Fruit fly (Drosophila melanogaster) whole organism, embryonic: Measurements from ENCODE around the gene CG12516.

Experiments used
- Abd-B ChIP-seq: fragments of 200-800 bp; sonication (Bioruptor generic); optimal IDR thresholded peaks from 2 replicates; lab custom pipeline; 2018; ENCODE audit warnings: missing biosample characterization, mild to moderate bottlenecking, missing genetic modification characterization, moderate library complexity
- Asciz ChIP-seq: fragments of 200-800 bp; sonication (Bioruptor generic); optimal IDR thresholded peaks from 2 replicates; lab custom pipeline; 2017; ENCODE audit warnings: missing biosample characterization, mild to moderate bottlenecking, missing genetic modification characterization, missing genetic modification reagents
- CG10209 ChIP-seq: fragments of 200-800 bp; sonication (Bioruptor generic); optimal IDR thresholded peaks from 3 replicates; lab custom pipeline; 2017; ENCODE audit warnings: missing biosample characterization, mild to moderate bottlenecking, missing genetic modification characterization, missing genetic modification reagents
- CG10321 ChIP-seq: fragments of 200-800 bp; sonication (Bioruptor generic); IDR thresholded peaks from 2 replicates; pipeline ENCODE4 v1.3.6; 2022; ENCODE audit warnings: missing biosample characterization, missing genetic modification characterization
- CG12391 ChIP-seq: fragments of 200-800 bp; sonication (Bioruptor generic); optimal IDR thresholded peaks from 3 replicates; lab custom pipeline; 2018; ENCODE audit warnings: missing biosample characterization, mild to moderate bottlenecking, missing genetic modification characterization, moderate library complexity
- CG12744 ChIP-seq: fragments of 200-800 bp; sonication (Bioruptor generic); optimal IDR thresholded peaks from 2 replicates; lab custom pipeline; 2016; ENCODE audit warnings: missing biosample characterization, missing genetic modification characterization
- CG12942 ChIP-seq: fragments of 200-800 bp; sonication (Bioruptor generic); optimal IDR thresholded peaks from 3 replicates; lab custom pipeline; 2016; ENCODE audit warnings: missing biosample characterization, missing genetic modification characterization
- CG13775 ChIP-seq: fragments of 200-800 bp; sonication (Bioruptor generic); optimal IDR thresholded peaks from 3 replicates; lab custom pipeline; 2017; ENCODE audit warnings: missing biosample characterization, mild to moderate bottlenecking, missing genetic modification characterization
- CG15269 ChIP-seq: fragments of 200-800 bp; sonication (Bioruptor generic); optimal IDR thresholded peaks from 2 replicates; lab custom pipeline; 2018; ENCODE audit warnings: missing biosample characterization, mild to moderate bottlenecking, missing genetic modification characterization, moderate library complexity
- CG1529 ChIP-seq: fragments of 200-800 bp; sonication (Bioruptor generic); optimal IDR thresholded peaks from 3 replicates; lab custom pipeline; 2018; ENCODE audit warnings: missing biosample characterization, missing genetic modification characterization
- CG15479 ChIP-seq: fragments of 200-800 bp; sonication (Bioruptor generic); optimal IDR thresholded peaks from 3 replicates; lab custom pipeline; 2019; ENCODE audit warnings: missing biosample characterization, mild to moderate bottlenecking, missing genetic modification characterization, moderate library complexity
- CG16815 ChIP-seq: fragments of 200-800 bp; sonication (Bioruptor generic); optimal IDR thresholded peaks from 3 replicates; lab custom pipeline; 2017; ENCODE audit warnings: missing biosample characterization, mild to moderate bottlenecking, missing genetic modification characterization
- CG18262 ChIP-seq: fragments of 200-800 bp; optimal IDR thresholded peaks from 3 replicates; lab custom pipeline; 2019; ENCODE audit warnings: missing biosample characterization, mild to moderate bottlenecking, missing genetic modification characterization, moderate library complexity
- CG18476 ChIP-seq: fragments of 200-800 bp; sonication (Bioruptor generic); optimal IDR thresholded peaks from 2 replicates; lab custom pipeline; 2016; ENCODE audit warnings: missing biosample characterization, mild to moderate bottlenecking, missing genetic modification characterization
- CG18599 ChIP-seq: fragments of 200-800 bp; sonication (Bioruptor generic); optimal IDR thresholded peaks from 3 replicates; lab custom pipeline; 2017; ENCODE audit warnings: missing biosample characterization, missing genetic modification characterization, mild to moderate bottlenecking, moderate library complexity, missing genetic modification reagents
- CG18764 ChIP-seq: fragments of 200-800 bp; sonication (Bioruptor generic); optimal IDR thresholded peaks from 3 replicates; lab custom pipeline; 2016; ENCODE audit warnings: missing biosample characterization, missing genetic modification characterization
- CG3281 ChIP-seq: fragments of 200-800 bp; sonication (Bioruptor generic); optimal IDR thresholded peaks from 3 replicates; lab custom pipeline; 2017; ENCODE audit warnings: missing biosample characterization, mild to moderate bottlenecking, missing genetic modification characterization
- CG4854 ChIP-seq: fragments of 200-800 bp; sonication (Bioruptor generic); optimal IDR thresholded peaks from 2 replicates; lab custom pipeline; 2016; ENCODE audit warnings: missing biosample characterization, missing genetic modification characterization, inconsistent platforms
- CG5245 ChIP-seq: fragments of 200-800 bp; sonication (Bioruptor generic); optimal IDR thresholded peaks from 3 replicates; lab custom pipeline; 2016; ENCODE audit warnings: missing biosample characterization, missing genetic modification characterization
- CG6813 ChIP-seq: fragments of 200-800 bp; sonication (Bioruptor generic); optimal IDR thresholded peaks from 2 replicates; lab custom pipeline; 2017; ENCODE audit warnings: missing biosample characterization, missing genetic modification characterization, mild to moderate bottlenecking, moderate library complexity, missing genetic modification reagents
- CG7839 ChIP-seq: fragments of 200-800 bp; sonication (Bioruptor generic); optimal IDR thresholded peaks from 3 replicates; lab custom pipeline; 2018; ENCODE audit warnings: missing biosample characterization, mild to moderate bottlenecking, missing genetic modification characterization, moderate library complexity
- CG7928 ChIP-seq: fragments of 200-800 bp; sonication (Bioruptor generic); optimal IDR thresholded peaks from 2 replicates; lab custom pipeline; 2017; ENCODE audit warnings: missing biosample characterization, mild to moderate bottlenecking, missing genetic modification characterization
- CG8359 ChIP-seq: fragments of 200-800 bp; sonication (Bioruptor generic); optimal IDR thresholded peaks from 2 replicates; lab custom pipeline; 2017; ENCODE audit warnings: missing biosample characterization, mild to moderate bottlenecking, missing genetic modification characterization, borderline replicate concordance
- CoRest ChIP-seq: fragments of 200-800 bp; sonication (Bioruptor generic); optimal IDR thresholded peaks from 3 replicates; lab custom pipeline; 2018; ENCODE audit warnings: missing biosample characterization, mild to moderate bottlenecking, missing genetic modification characterization, moderate library complexity
- D19A ChIP-seq: fragments of 200-800 bp; optimal IDR thresholded peaks from 3 replicates; lab custom pipeline; 2019; ENCODE audit warnings: missing biosample characterization, mild to moderate bottlenecking, missing genetic modification characterization, moderate library complexity
- Dad ChIP-seq: fragments of 200-800 bp; sonication (Bioruptor generic); optimal IDR thresholded peaks from 3 replicates; lab custom pipeline; 2016; ENCODE audit warnings: missing biosample characterization, missing genetic modification characterization
- Dfd ChIP-seq, 2 experiments: fragments of >200 bp; optimal IDR thresholded peaks; 2 replicates each; lab custom pipeline; 2017; ENCODE audit warnings: missing biosample characterization in 2 of 2, missing genetic modification characterization in 2 of 2
- Hr51 ChIP-seq, 2 experiments: fragments of 200-800 bp; sonication (Bioruptor generic); optimal IDR thresholded peaks; 2 replicates in 1 of 2; 3 replicates in 1 of 2; lab custom pipeline; 2016 to 2018; ENCODE audit warnings: missing biosample characterization in 2 of 2, missing genetic modification characterization in 2 of 2, mild to moderate bottlenecking in 1 of 2, moderate library complexity in 1 of 2
- Max ChIP-seq: fragments of 200-800 bp; sonication (Bioruptor generic); optimal IDR thresholded peaks from 2 replicates; lab custom pipeline; 2016; ENCODE audit warnings: missing biosample characterization, mild to moderate bottlenecking, missing genetic modification characterization
- NC2β ChIP-seq: fragments of 200-800 bp; sonication (Bioruptor generic); optimal IDR thresholded peaks from 2 replicates; lab custom pipeline; 2016; ENCODE audit warnings: missing biosample characterization, missing genetic modification characterization
- Nf-YB ChIP-seq: fragments of 200-800 bp; sonication (Bioruptor generic); optimal IDR thresholded peaks from 3 replicates; lab custom pipeline; 2019; ENCODE audit warnings: missing biosample characterization, mild to moderate bottlenecking, missing genetic modification characterization, moderate library complexity
- Nf-YC ChIP-seq: fragments of 200-800 bp; optimal IDR thresholded peaks from 3 replicates; lab custom pipeline; 2019; ENCODE audit warnings: missing biosample characterization, mild to moderate bottlenecking, missing genetic modification characterization, moderate library complexity
- PHDP ChIP-seq: fragments of 200-800 bp; sonication (Bioruptor generic); optimal IDR thresholded peaks from 3 replicates; lab custom pipeline; 2018; ENCODE audit warnings: missing biosample characterization, mild to moderate bottlenecking, missing genetic modification characterization, moderate library complexity
- Ssrp ChIP-seq: fragments of 200-800 bp; sonication (Bioruptor generic); optimal IDR thresholded peaks from 2 replicates; lab custom pipeline; 2018; ENCODE audit warnings: missing biosample characterization, mild to moderate bottlenecking, missing genetic modification characterization, moderate library complexity
- ab ChIP-seq: fragments of 200-800 bp; sonication (Bioruptor generic); optimal IDR thresholded peaks from 2 replicates; lab custom pipeline; 2016; ENCODE audit warnings: missing biosample characterization, missing genetic modification characterization
- btn ChIP-seq: fragments of 200-800 bp; sonication (Bioruptor generic); optimal IDR thresholded peaks from 2 replicates; lab custom pipeline; 2016; ENCODE audit warnings: missing biosample characterization, missing genetic modification characterization
- ci ChIP-seq: fragments of 200-800 bp; sonication (Bioruptor generic); IDR thresholded peaks from 3 replicates; pipeline ENCODE4 v1.3.6; 2022; ENCODE audit warnings: missing biosample characterization, missing genetic modification characterization
- dmrt11E ChIP-seq: fragments of 200-800 bp; sonication (Bioruptor generic); optimal IDR thresholded peaks from 3 replicates; lab custom pipeline; 2018; ENCODE audit warnings: missing biosample characterization, mild to moderate bottlenecking, missing genetic modification characterization, moderate library complexity
- insv ChIP-seq, 2 experiments: fragments of 200-800 bp; sonication (Bioruptor generic); optimal IDR thresholded peaks; 3 replicates each; lab custom pipeline; 2016 to 2018; ENCODE audit warnings: missing biosample characterization in 2 of 2, missing genetic modification characterization in 2 of 2
- kay ChIP-seq: fragments of 200-800 bp; sonication (Bioruptor generic); optimal IDR thresholded peaks from 2 replicates; lab custom pipeline; 2016; ENCODE audit warnings: missing biosample characterization, missing genetic modification characterization
- kni ChIP-seq: fragments of 200-800 bp; sonication (Bioruptor generic); optimal IDR thresholded peaks from 3 replicates; lab custom pipeline; 2017; ENCODE audit warnings: mild to moderate bottlenecking, missing biosample characterization, missing genetic modification reagents, missing genetic modification characterization
- lilli ChIP-seq: fragments of 200-800 bp; sonication (Bioruptor generic); optimal IDR thresholded peaks from 3 replicates; lab custom pipeline; 2016; ENCODE audit warnings: missing biosample characterization, missing genetic modification characterization
- odd ChIP-seq: fragments of 200-800 bp; sonication (Bioruptor generic); optimal IDR thresholded peaks from 2 replicates; lab custom pipeline; 2017; ENCODE audit warnings: missing biosample characterization, mild to moderate bottlenecking, missing genetic modification characterization
- peb ChIP-seq: fragments of 200-800 bp; sonication (Bioruptor generic); IDR thresholded peaks from 2 replicates; pipeline ENCODE4 v1.3.6; 2022; ENCODE audit warnings: missing biosample characterization, missing genetic modification characterization
- phol ChIP-seq: fragments of 200-800 bp; sonication (Bioruptor generic); optimal IDR thresholded peaks from 3 replicates; lab custom pipeline; 2018; ENCODE audit warnings: missing biosample characterization, mild to moderate bottlenecking, missing genetic modification characterization, moderate library complexity
- psq ChIP-seq: fragments of 200-800 bp; sonication (Bioruptor generic); optimal IDR thresholded peaks from 2 replicates; lab custom pipeline; 2017; ENCODE audit warnings: missing biosample characterization, missing genetic modification characterization
- scrt ChIP-seq: fragments of 200-800 bp; sonication (Bioruptor generic); optimal IDR thresholded peaks from 2 replicates; lab custom pipeline; 2018; ENCODE audit warnings: missing biosample characterization, mild to moderate bottlenecking, missing genetic modification characterization, moderate library complexity
- sens-2 ChIP-seq: fragments of 200-800 bp; sonication (Bioruptor generic); IDR thresholded peaks from 2 replicates; pipeline ENCODE4 v1.3.6; 2022; ENCODE audit warnings: missing biosample characterization, missing genetic modification characterization
- tll ChIP-seq, 2 experiments: fragments of 200-800 bp in 1 of 2; fragments of >200 bp in 1 of 2; sonication (Bioruptor generic) in 1 of 2; optimal IDR thresholded peaks; 2 replicates each; lab custom pipeline; 2017 to 2019; ENCODE audit warnings: missing biosample characterization in 2 of 2, missing genetic modification characterization in 2 of 2, mild to moderate bottlenecking in 1 of 2, moderate library complexity in 1 of 2
- twi ChIP-seq: fragments of 200-800 bp; optimal IDR thresholded peaks from 2 replicates; lab custom pipeline; 2019; ENCODE audit warnings: missing biosample characterization, mild to moderate bottlenecking, missing genetic modification characterization, moderate library complexity

CG12516 gene

DNA sequence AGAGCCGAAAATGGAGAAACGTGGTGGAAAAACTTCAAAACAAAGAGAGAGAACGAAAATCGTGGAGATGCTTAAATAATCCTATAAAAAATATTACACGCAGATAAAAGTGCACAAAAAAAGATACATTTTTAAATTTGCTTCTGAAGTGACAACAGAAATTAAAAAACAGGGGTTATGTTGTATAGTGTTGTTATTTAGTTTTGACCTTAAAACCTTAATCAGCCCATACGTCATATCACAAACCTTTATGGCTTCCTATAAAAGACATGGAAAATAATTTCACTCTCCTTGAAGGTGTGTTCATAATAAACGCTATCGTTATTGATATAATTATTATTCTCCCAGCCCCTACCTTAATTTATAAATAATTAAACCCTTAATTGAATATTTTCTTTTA is 22.7 kb upstream of the CG12516 start (continued):
- peak in 1 of 2 experiments; percentile 69 for TF ChIP-seq Hr51 (GFP tag; optimal IDR thresholded peaks at IDR 0.05; lab: Kevin White, UChicago)
- TF ChIP-seq CG5245 (GFP tag; lab: Kevin White, UChicago): peak; percentile 11
- no peak for TF ChIP-seq psq
- peak; percentile 37 for TF ChIP-seq CG18476
- no peak for TF ChIP-seq CG15479 (GFP tag; lab: Kevin White, UChicago)
- peak; percentile 64 for TF ChIP-seq CG7839 (tag; lab: Kevin White, UChicago)
- peak; percentile 48 for TF ChIP-seq kay
- no peak for TF ChIP-seq scrt (GFP tag; lab: Kevin White, UChicago)
- peak; percentile 15 for TF ChIP-seq CG18599 (GFP tag; lab: Kevin White, UChicago)
- no peak for TF ChIP-seq ab (GFP tag; lab: Kevin White, UChicago)
- TF ChIP-seq CG10321: no peak
- no peak for TF ChIP-seq CG4854 (GFP tag; lab: Kevin White, UChicago)
- peak; percentile 49 for TF ChIP-seq Abd-B (GFP tag; lab: Kevin White, UChicago)
- no peak for TF ChIP-seq CG8359 (GFP tag; lab: Kevin White, UChicago)
- TF ChIP-seq dmrt11E (tag; lab: Kevin White, UChicago): peak; percentile 40
- TF ChIP-seq CG15269 (tag; lab: Kevin White, UChicago): peak; percentile 57
- TF ChIP-seq Max (GFP tag; lab: Kevin White, UChicago): no peak
- TF ChIP-seq insv (GFP tag; optimal IDR thresholded peaks at IDR 0.05; lab: Kevin White, UChicago): no peak
- no peak for TF ChIP-seq D19A (tag; lab: Kevin White, UChicago)
- peak; percentile 19 for TF ChIP-seq Ssrp
- no peak for TF ChIP-seq kni (GFP tag; lab: Kevin White, UChicago)
- no peak for TF ChIP-seq NC2β (GFP tag; lab: Kevin White, UChicago)
- no peak for TF ChIP-seq btn (GFP tag; lab: Kevin White, UChicago)
- peak; percentile 36 for TF ChIP-seq CG12744 (GFP tag; lab: Kevin White, UChicago)
- TF ChIP-seq CG1529 (GFP tag; lab: Kevin White, UChicago): peak; percentile 21
- no peak for TF ChIP-seq sens-2 (GFP tag; lab: Robert Waterston, UW)
- peak; percentile 36 for TF ChIP-seq CG13775 (GFP tag; lab: Kevin White, UChicago)
- peak; percentile 30 for TF ChIP-seq CG10209 (GFP tag; lab: Kevin White, UChicago)
- no peak for TF ChIP-seq odd (GFP tag; lab: Kevin White, UChicago)
- peak; percentile 7 for TF ChIP-seq Dad
- peak; percentile 49 for TF ChIP-seq CG12391
- no peak for TF ChIP-seq Dfd (GFP tag; optimal IDR thresholded peaks at IDR 0.05; lab: Kevin White, UChicago)
- peak; percentile 0 for TF ChIP-seq CG12942 (GFP tag; lab: Kevin White, UChicago)
- no peak for TF ChIP-seq CG16815 (GFP tag; lab: Kevin White, UChicago)
- TF ChIP-seq CG18764 (GFP tag; lab: Kevin White, UChicago): no peak
- TF ChIP-seq ci (GFP tag; lab: Robert Waterston, UW): no peak
- no peak for TF ChIP-seq Nf-YB (GFP tag; lab: Kevin White, UChicago)
- peak; percentile 53 for TF ChIP-seq Asciz (GFP tag; lab: Kevin White, UChicago)
- no peak for TF ChIP-seq peb
- peak; percentile 65 for TF ChIP-seq CG3281 (GFP tag; lab: Kevin White, UChicago)
- TF ChIP-seq tll (GFP tag; optimal IDR thresholded peaks at IDR 0.05; lab: Kevin White, UChicago): no peak
- TF ChIP-seq twi (tag; lab: Kevin White, UChicago): no peak
- peak; percentile 8 for TF ChIP-seq CG7928 (GFP tag; lab: Kevin White, UChicago)
- TF ChIP-seq lilli: peak; percentile 18
- TF ChIP-seq CoRest (tag; lab: Kevin White, UChicago): peak; percentile 55
- TF ChIP-seq CG18262 (tag; lab: Kevin White, UChicago): peak; percentile 46
- no peak for TF ChIP-seq CG6813
- TF ChIP-seq phol (tag; lab: Kevin White, UChicago): peak; percentile 45
- TF ChIP-seq PHDP (tag; lab: Kevin White, UChicago): peak; percentile 54
- peak; percentile 26 for TF ChIP-seq Nf-YC (tag; lab: Kevin White, UChicago)
